Fruit fly (Drosophila melanogaster): Measurements from ENCODE around the gene Hmgcr.

Hmgcr gene

DNA sequence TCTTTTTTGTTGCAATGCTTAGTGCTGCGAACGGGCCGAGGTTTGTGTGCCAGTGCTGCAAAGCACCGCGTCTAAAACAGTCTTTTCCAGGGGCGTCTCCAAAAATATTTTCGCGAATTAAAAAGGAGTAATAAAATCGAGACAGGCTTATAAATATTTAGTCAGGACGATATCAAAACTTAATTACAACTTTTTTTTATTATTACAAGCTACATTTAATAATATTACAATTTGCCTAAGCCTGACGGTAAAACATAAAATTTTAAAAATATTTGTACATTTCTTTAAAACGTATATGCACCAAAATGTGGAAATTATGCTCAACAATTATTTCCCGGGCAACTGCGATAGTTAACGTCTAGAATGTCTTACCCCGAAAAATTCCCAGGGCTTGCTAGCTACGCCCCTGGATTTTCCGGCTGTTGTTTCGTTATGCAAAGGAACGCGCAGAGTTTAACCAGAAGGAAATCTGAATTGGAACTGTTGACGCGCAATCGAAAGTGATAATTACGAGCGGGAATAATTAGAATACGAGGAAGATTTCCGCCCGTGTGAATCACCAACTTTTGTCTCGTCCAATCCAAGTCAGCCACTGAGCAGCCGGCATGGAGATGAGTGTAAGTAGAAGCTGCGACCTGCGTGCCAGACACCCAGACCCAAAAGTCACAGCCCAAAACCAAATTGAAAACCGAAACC lies 24.9 kb downstream of the Hmgcr start, which contains the start of the genes PTPMT1 and Hrd3 (continued):
- TF ChIP-seq HmgZ (tag; optimal IDR thresholded peaks at IDR 0.05) (peak; percentile 98), Fer3 (tag; optimal IDR thresholded peaks at IDR 0.05) (peak; percentile 97), Tbp (GFP tag; optimal IDR thresholded peaks at IDR 0.05) (no peak), CG10209 (GFP tag; optimal IDR thresholded peaks at IDR 0.05) (peak; percentile 99), Atf3 (GFP tag; optimal IDR thresholded peaks at IDR 0.05) (peak; percentile 96), CG17359 (tag; optimal IDR thresholded peaks at IDR 0.05) (peak; percentile 98), CG7963 (GFP tag; IDR thresholded peaks at IDR 0.05; ENCODE audit: partially characterized antibody) (no peak), CG6813 (GFP tag; optimal IDR thresholded peaks at IDR 0.05) (peak; percentile 96), CG2202 (tag; optimal IDR thresholded peaks at IDR 0.05) (peak; percentile 97), onecut (GFP tag; IDR thresholded peaks at IDR 0.05) (peak; percentile 88), CG17568 (GFP tag; optimal IDR thresholded peaks at IDR 0.05) (no peak), CG11695 (GFP tag; IDR thresholded peaks at IDR 0.05) (peak; percentile 97), CG13287 (GFP tag; IDR thresholded peaks at IDR 0.05; ENCODE audit: partially characterized antibody) (peak; percentile 24; the same call in 1 of the 2 replicates), chif (GFP tag; optimal IDR thresholded peaks at IDR 0.05) (peak; percentile 97 to 98), B-H2 (GFP tag; optimal IDR thresholded peaks at IDR 0.05) (peak; percentile 97), CG13424 (tag; optimal IDR thresholded peaks at IDR 0.05) (peak; percentile 99), Ets97D (GFP tag; optimal IDR thresholded peaks at IDR 0.05) (peak; percentile 92), Rx (GFP tag; IDR thresholded peaks at IDR 0.05) (peak; percentile 89; the same call in 1 of the 2 replicates), CG17612 (GFP tag; IDR thresholded peaks at IDR 0.05) (peak; percentile 89; the same call in 1 of the 2 replicates), CG11093 (GFP tag; IDR thresholded peaks at IDR 0.05) (peak; percentile 97), CG18011 (GFP tag; optimal IDR thresholded peaks at IDR 0.05) (peak; percentile 92), TFAM (GFP tag; optimal IDR thresholded peaks at IDR 0.05) (peak; percentile 88), CG7372 (GFP tag; IDR thresholded peaks at IDR 0.05) (peak; percentile 95), cato (GFP tag; optimal IDR thresholded peaks at IDR 0.05; ENCODE audit: borderline replicate concordance) (peak; percentile 98), tin (GFP tag; optimal IDR thresholded peaks at IDR 0.05) (peak; percentile 99), CG12659 (GFP tag; optimal IDR thresholded peaks at IDR 0.05) (peak; percentile 100), hkb (optimal IDR thresholded peaks at IDR 0.05) (peak; percentile 69), hkb (GFP tag; IDR thresholded peaks at IDR 0.05) (peak; percentile 96), CG13894 (tag; optimal IDR thresholded peaks at IDR 0.05) (peak; percentile 96), CG4282 (GFP tag; optimal IDR thresholded peaks at IDR 0.05) (peak; percentile 90), gsb-n (tag; optimal IDR thresholded peaks at IDR 0.05) (peak; percentile 97), CG18599 (GFP tag; optimal IDR thresholded peaks at IDR 0.05) (peak; percentile 99), CG12744 (GFP tag; optimal IDR thresholded peaks at IDR 0.05) (peak; percentile 97), sima (GFP tag; optimal IDR thresholded peaks at IDR 0.05) (peak; percentile 91), CG6272 (GFP tag; IDR thresholded peaks at IDR 0.05) (peak; percentile 95), sqz (GFP tag; optimal IDR thresholded peaks at IDR 0.05) (peak; percentile 98), nmo (GFP tag; optimal IDR thresholded peaks at IDR 0.05) (peak; percentile 100), CG15601 (tag; optimal IDR thresholded peaks at IDR 0.05) (peak; percentile 97), Taf1 (GFP tag; IDR thresholded peaks at IDR 0.05) (peak; percentile 86), gcm2 (GFP tag; optimal IDR thresholded peaks at IDR 0.05) (peak; percentile 95), CG34422 (GFP tag; IDR thresholded peaks at IDR 0.05) (peak; percentile 95), ci (GFP tag; IDR thresholded peaks at IDR 0.05) (peak; percentile 94), so (GFP tag; IDR thresholded peaks at IDR 0.05) (peak; percentile 95), CG11560 (tag; IDR thresholded peaks at IDR 0.05) (peak; percentile 91)
